Worm (Caenorhabditis elegans): ENCODE measurements around the gene sod-4.

DNA sequence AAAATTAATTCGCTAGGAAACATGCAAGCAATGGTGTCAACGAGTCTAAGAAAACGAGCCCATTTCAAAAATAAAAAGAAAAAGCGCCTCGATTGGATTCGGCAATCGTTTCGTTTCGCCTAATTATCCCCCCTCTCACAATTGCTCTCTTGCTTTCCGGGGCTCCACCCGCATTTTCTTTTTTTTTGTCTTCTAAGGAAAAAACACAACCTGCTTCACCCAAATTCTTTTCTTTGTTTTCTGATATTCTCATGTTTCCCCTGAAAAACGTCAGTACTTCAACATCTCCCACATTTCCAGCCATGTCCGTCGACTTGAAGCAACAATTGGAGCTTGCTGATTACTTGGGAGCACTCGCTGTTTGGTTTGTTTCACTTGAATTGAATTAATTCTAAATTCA, 11.7 kb downstream of the sod-4 start, which contains the start of gene nlp-36:
- TF ChIP-seq lin-39 (tag; optimal IDR thresholded peaks at IDR 0.05) (no peak), fkh-10 (GFP tag; optimal IDR thresholded peaks at IDR 0.05) (no peak), eor-1 (tag; optimal IDR thresholded peaks at IDR 0.05) (no peak), ama-1 (optimal IDR thresholded peaks at IDR 0.05) (no peak), nhr-67 (tag; optimal IDR thresholded peaks at IDR 0.05) (no peak), fos-1 (tag; optimal IDR thresholded peaks at IDR 0.05) (no peak), nhr-28 (tag; optimal IDR thresholded peaks at IDR 0.05) (no peak), nhr-237 (tag; optimal IDR thresholded peaks at IDR 0.05) (no peak), fkh-2 (tag; optimal IDR thresholded peaks at IDR 0.05) (no peak), nhr-76 (tag; optimal IDR thresholded peaks at IDR 0.05) (no peak), ceh-82 (tag; optimal IDR thresholded peaks at IDR 0.05) (no peak)
